Worm (Caenorhabditis elegans): ENCODE measurements around the gene utx-1.
A peak's percentile ranks its signal among the peaks of the same experiment; 100 is the strongest.
"Not testable (repeated sequence)": the region's sequence is repeated elsewhere in the genome, so short reads cannot be mapped to it uniquely, and the experiment has no call there.

The utx-1 gene

DNA sequence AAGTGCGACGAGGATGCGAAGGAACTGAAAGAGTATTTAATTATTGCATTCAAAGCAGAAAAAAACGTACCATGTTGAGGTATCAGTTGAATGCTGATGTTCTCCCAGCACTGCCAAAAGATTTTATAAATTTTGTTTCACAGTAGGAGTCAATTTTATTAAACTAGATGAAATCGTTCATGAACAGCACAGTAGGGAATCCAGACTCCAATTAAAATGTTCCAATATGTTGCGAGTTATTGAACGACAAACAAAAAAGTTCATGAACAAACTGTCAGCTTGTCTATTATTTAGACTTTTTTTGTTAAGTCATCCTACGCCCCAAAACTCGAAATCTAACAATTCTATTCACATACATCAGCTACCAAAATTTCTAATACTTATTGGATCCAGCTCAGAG, 21.9 kb upstream of the utx-1 start, which contains the start of gene nspc-1:
Gene nspc-1, minus strand, starts transcription at position 101 of the 400 bp plus-strand sequence.
- TF ChIP-seq ztf-7 (tag; optimal IDR thresholded peaks at IDR 0.05); nhr-28 (tag; optimal IDR thresholded peaks at IDR 0.05); T20F7.1 (GFP tag; optimal IDR thresholded peaks at IDR 0.05): not testable (repeated sequence)

- TF ChIP-seq daf-16 (GFP tag; optimal IDR thresholded peaks at IDR 0.05) (no peak), daf-16 (tag; optimal IDR thresholded peaks at IDR 0.05) (no peak), lin-38 (GFP tag; IDR thresholded peaks at IDR 0.05) (no peak), nhr-41 (GFP tag; IDR thresholded peaks at IDR 0.05) (no peak), zfp-2 (tag; optimal IDR thresholded peaks at IDR 0.05) (no peak), nhr-102 (tag; optimal IDR thresholded peaks at IDR 0.05) (no peak), mxl-2 (GFP tag; conservative IDR thresholded peaks at IDR 0.05) (no peak)
Measured at ce11 chrX:8536791-8537190, 20.2 kb upstream of the utx-1 start, which contains the start of gene nspc-3. nspc-3 (plus strand) TSS chrX:8537091.

DNA sequence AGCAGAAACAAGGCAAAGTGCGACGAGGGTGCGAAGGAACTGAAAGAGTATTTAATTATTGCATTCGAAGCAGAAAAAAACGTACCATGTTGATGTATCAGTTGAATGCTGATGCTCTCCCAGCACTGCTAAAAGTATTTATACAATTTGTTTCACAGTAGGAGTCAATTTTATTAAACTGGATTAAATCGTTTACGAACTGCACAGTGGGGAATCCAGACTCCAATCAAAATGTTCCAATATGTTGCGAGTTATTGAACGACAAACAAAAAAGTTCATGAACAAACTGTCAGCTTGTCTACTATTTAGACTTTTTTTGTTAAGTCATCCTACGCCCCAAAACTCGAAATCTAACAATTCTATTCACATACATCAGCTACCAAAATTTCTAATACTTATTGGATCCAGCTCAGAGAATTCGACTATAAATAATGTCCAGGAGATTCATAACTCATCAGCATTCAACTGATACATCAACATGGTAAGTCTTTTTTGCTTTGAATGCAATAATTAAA, 18.6 kb upstream of the utx-1 start, which contains the start of the genes nspc-4 and nspc-5:
Gene nspc-4, minus strand, starts transcription at position 101 of the 515 bp plus-strand sequence.
Gene nspc-5, plus strand, starts transcription at position 465 of the 515 bp plus-strand sequence.
- not testable (repeated sequence) for TF ChIP-seq F10B5.3 (tag; optimal IDR thresholded peaks at IDR 0.05); ceh-32 (tag; optimal IDR thresholded peaks at IDR 0.05; ENCODE audit: poor library complexity); zfp-2 (tag; optimal IDR thresholded peaks at IDR 0.05)

DNA sequence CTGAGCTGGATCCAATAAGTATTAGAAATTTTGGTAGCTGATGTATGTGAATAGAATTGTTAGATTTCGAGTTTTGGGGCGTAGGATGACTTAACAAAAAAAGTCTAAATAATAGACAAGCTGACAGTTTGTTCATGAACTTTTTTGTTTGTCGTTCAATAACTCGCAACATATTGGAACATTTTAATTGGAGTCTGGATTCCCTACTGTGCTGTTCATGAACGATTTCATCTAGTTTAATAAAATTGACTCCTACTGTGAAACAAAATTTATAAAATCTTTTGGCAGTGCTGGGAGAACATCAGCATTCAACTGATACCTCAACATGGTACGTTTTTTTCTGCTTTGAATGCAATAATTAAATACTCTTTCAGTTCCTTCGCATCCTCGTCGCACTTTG, 15.4 kb upstream of the utx-1 start, which contains the start of gene nspc-7:
Gene nspc-7, plus strand, starts transcription at position 301 of the 400 bp plus-strand sequence.
- TF ChIP-seq nhr-28 (tag; optimal IDR thresholded peaks at IDR 0.05); ctbp-1 (GFP tag; IDR thresholded peaks at IDR 0.05); fos-1 (tag; optimal IDR thresholded peaks at IDR 0.05): not testable (repeated sequence)

- TF ChIP-seq ama-1 (optimal IDR thresholded peaks at IDR 0.05): peak; percentile 66
- peak; percentile 86 for TF ChIP-seq tra-1 (GFP tag; IDR thresholded peaks at IDR 0.05)
- TF ChIP-seq rbr-2 (tag; optimal IDR thresholded peaks at IDR 0.05): peak; percentile 80
- no peak for TF ChIP-seq F10B5.3 (tag; optimal IDR thresholded peaks at IDR 0.05)
- no peak for TF ChIP-seq lir-3 (tag; optimal IDR thresholded peaks at IDR 0.05)
- TF ChIP-seq skn-1 (tag; optimal IDR thresholded peaks at IDR 0.05): peak; percentile 36
- peak; percentile 3 for TF ChIP-seq nhr-25 (tag; optimal IDR thresholded peaks at IDR 0.05; ENCODE audit: borderline replicate concordance, insufficient read depth)
- TF ChIP-seq zip-2 (tag; optimal IDR thresholded peaks at IDR 0.05): peak; percentile 33
- 0 out of 2 replicates have a peak, but pooled peaks have one; percentile 20 for TF ChIP-seq daf-19 (GFP tag; conservative IDR thresholded peaks at IDR 0.05)
- no peak for TF ChIP-seq vab-7 (GFP tag; IDR thresholded peaks at IDR 0.05)
- no peak for TF ChIP-seq mxl-2 (GFP tag; conservative IDR thresholded peaks at IDR 0.05)
- peak; percentile 94 for TF ChIP-seq hlh-30 (tag; optimal IDR thresholded peaks at IDR 0.05; ENCODE audit: insufficient read depth)
- no peak for TF ChIP-seq ztf-11 (tag; optimal IDR thresholded peaks at IDR 0.05)
- no peak for TF ChIP-seq nhr-237 (tag; optimal IDR thresholded peaks at IDR 0.05)
- TF ChIP-seq ceh-82 (tag; optimal IDR thresholded peaks at IDR 0.05): no peak
- peak; percentile 88 for TF ChIP-seq dmd-6 (GFP tag; IDR thresholded peaks at IDR 0.05)
- TF ChIP-seq ceh-44 (GFP tag; IDR thresholded peaks at IDR 0.05): no peak
- no peak; the same call in 1 of the 2 replicates for TF ChIP-seq zfp-3 (GFP tag; conservative IDR thresholded peaks at IDR 0.05)
- TF ChIP-seq pha-4 (GFP tag; IDR thresholded peaks at IDR 0.05): peak; percentile 50; the same call in 1 of the 2 replicates
- TF ChIP-seq pha-4 (tag; optimal IDR thresholded peaks at IDR 0.05): peak; percentile 44
- TF ChIP-seq F37D6.2 (tag; optimal IDR thresholded peaks at IDR 0.05): peak; percentile 55
- TF ChIP-seq lin-1 (GFP tag; IDR thresholded peaks at IDR 0.05): no peak
- TF ChIP-seq nhr-48 (tag; optimal IDR thresholded peaks at IDR 0.05): peak; percentile 59
- TF ChIP-seq zfp-2 (tag; optimal IDR thresholded peaks at IDR 0.05): no peak
- TF ChIP-seq nhr-76 (tag; optimal IDR thresholded peaks at IDR 0.05): no peak
- no peak for TF ChIP-seq ZK546.5 (tag; optimal IDR thresholded peaks at IDR 0.05)
- TF ChIP-seq lin-13 (GFP tag; optimal IDR thresholded peaks at IDR 0.05): peak; percentile 86
- TF ChIP-seq nhr-77 (tag; optimal IDR thresholded peaks at IDR 0.05): peak; percentile 86
- TF ChIP-seq cey-2 (tag; optimal IDR thresholded peaks at IDR 0.05; ENCODE audit: borderline replicate concordance, insufficient read depth): no peak
- no peak for TF ChIP-seq egl-27 (tag; optimal IDR thresholded peaks at IDR 0.05)
- TF ChIP-seq F49E8.2 (tag; optimal IDR thresholded peaks at IDR 0.05; ENCODE audit: borderline replicate concordance): no peak
Measured at ce11 chrX:8545971-8546442, 10.9 kb upstream of the utx-1 start, which contains the start of gene sdha-1. sdha-1 (minus strand) TSS chrX:8546021.

All from whole organism, L4 larva.